Fruit fly (Drosophila melanogaster): ENCODE measurements around the gene CG42713.

The CG42713 gene

DNA sequence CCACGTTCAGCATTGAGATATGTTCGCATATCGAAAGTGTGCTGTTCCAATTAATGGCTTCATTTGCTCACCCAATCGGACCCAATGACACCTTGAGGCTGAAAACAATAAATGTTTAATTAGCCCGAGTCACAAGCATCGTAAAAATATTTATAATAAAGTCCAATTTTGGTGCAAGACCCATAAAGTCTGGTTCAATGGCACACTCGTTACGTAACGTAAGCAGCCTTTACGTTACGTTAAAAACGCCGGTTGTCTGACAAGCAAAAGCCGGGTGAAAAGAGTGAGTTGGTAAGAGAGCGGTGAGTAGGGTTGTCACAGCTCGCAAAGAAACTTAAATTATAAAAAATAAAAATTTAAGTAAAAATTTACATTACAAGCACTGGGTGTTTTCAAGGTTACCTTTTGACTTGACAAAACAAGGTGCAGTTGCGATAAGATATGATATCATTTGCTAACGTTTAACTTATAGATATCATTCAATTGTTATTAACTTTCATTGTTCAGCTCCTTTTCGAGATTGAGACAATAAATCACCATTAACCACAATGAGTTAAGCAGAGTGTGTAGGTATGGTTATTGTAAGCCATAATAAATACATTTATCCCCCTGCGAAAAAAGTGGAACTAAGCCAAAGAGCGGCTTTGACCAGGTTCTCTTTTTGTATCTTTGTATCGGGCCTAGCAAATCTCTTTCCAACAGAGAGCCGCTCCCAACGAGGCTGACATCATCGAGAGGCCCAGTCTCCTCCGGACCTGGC is 6.9 kb downstream of the CG42713 start (continued):
- TF ChIP-seq CG31441 (GFP tag; IDR thresholded peaks at IDR 0.05) (peak; percentile 60), Dbx (GFP tag; IDR thresholded peaks at IDR 0.05) (no peak), CG1647 (GFP tag; optimal IDR thresholded peaks at IDR 0.05) (no peak), knrl (GFP tag; IDR thresholded peaks at IDR 0.05; ENCODE audit: partially characterized antibody) (no peak), CG14710 (tag; optimal IDR thresholded peaks at IDR 0.05) (peak; percentile 29), CG10267 (tag; optimal IDR thresholded peaks at IDR 0.05) (peak; percentile 29), bbx (GFP tag; IDR thresholded peaks at IDR 0.05; ENCODE audit: partially characterized antibody) (no peak), toy (GFP tag; IDR thresholded peaks at IDR 0.05) (no peak), Hr3 (GFP tag; optimal IDR thresholded peaks at IDR 0.05) (no peak), Oaz (GFP tag; IDR thresholded peaks at IDR 0.05) (0 out of 2 replicates have a peak, but pooled peaks have one; percentile 28), CG17385 (GFP tag; optimal IDR thresholded peaks at IDR 0.05) (peak; percentile 17), Oli (tag; optimal IDR thresholded peaks at IDR 0.05) (peak; percentile 58), CG11085 (GFP tag; IDR thresholded peaks at IDR 0.05) (no peak), CG7745 (tag; optimal IDR thresholded peaks at IDR 0.05) (no peak), CG1832 (GFP tag; optimal IDR thresholded peaks at IDR 0.05) (no peak), Aef1 (GFP tag; IDR thresholded peaks at IDR 0.05) (no peak), Stat92E (GFP tag; optimal IDR thresholded peaks at IDR 0.05) (no peak), CG2678 (tag; optimal IDR thresholded peaks at IDR 0.05) (peak; percentile 79), Nf-YC (tag; optimal IDR thresholded peaks at IDR 0.05) (peak; percentile 48), h (optimal IDR thresholded peaks at IDR 0.05) (no peak), GATAe (GFP tag; conservative IDR thresholded peaks at IDR 0.05) (no peak), tna (GFP tag; IDR thresholded peaks at IDR 0.05; ENCODE audit: partially characterized antibody) (no peak), CTCF (GFP tag; optimal IDR thresholded peaks at IDR 0.05) (no peak), CG6765 (GFP tag; optimal IDR thresholded peaks at IDR 0.05) (no peak), B-H2 (GFP tag; optimal IDR thresholded peaks at IDR 0.05) (no peak), wdn (GFP tag; IDR thresholded peaks at IDR 0.05) (no peak), esg (GFP tag; conservative IDR thresholded peaks at IDR 0.05) (peak; percentile 34), Opbp (GFP tag; IDR thresholded peaks at IDR 0.05; ENCODE audit: partially characterized antibody) (no peak), Atf3 (GFP tag; optimal IDR thresholded peaks at IDR 0.05) (no peak), CG3163 (GFP tag; optimal IDR thresholded peaks at IDR 0.05) (peak; percentile 93), CG17186 (GFP tag; optimal IDR thresholded peaks at IDR 0.05) (no peak), luna (GFP tag; optimal IDR thresholded peaks at IDR 0.05) (no peak), gfzf (GFP tag; optimal IDR thresholded peaks at IDR 0.05) (no peak), CG13775 (GFP tag; optimal IDR thresholded peaks at IDR 0.05) (peak; percentile 6), CG10431 (GFP tag; optimal IDR thresholded peaks at IDR 0.05) (no peak), grau (tag; optimal IDR thresholded peaks at IDR 0.05) (peak; percentile 68), Mes4 (GFP tag; optimal IDR thresholded peaks at IDR 0.05) (no peak), CG13894 (tag; optimal IDR thresholded peaks at IDR 0.05) (no peak), bowl (GFP tag; IDR thresholded peaks at IDR 0.05) (no peak), ERR (GFP tag; optimal IDR thresholded peaks at IDR 0.05) (no peak), otp (GFP tag; IDR thresholded peaks at IDR 0.05) (no peak), zen2 (GFP tag; IDR thresholded peaks at IDR 0.05; ENCODE audit: partially characterized antibody) (no peak), CG10321 (GFP tag; IDR thresholded peaks at IDR 0.05) (no peak), Doc3 (GFP tag; IDR thresholded peaks at IDR 0.05; ENCODE audit: partially characterized antibody) (no peak), CG10979 (tag; optimal IDR thresholded peaks at IDR 0.05) (peak; percentile 60), CG15479 (GFP tag; optimal IDR thresholded peaks at IDR 0.05) (no peak), CG12659 (GFP tag; optimal IDR thresholded peaks at IDR 0.05) (peak; percentile 53), CG18764 (GFP tag; optimal IDR thresholded peaks at IDR 0.05) (no peak), peb (GFP tag; IDR thresholded peaks at IDR 0.05) (no peak), gt (GFP tag; IDR thresholded peaks at IDR 0.05) (no peak)

Measured in whole organism, embryonic.